Fruit fly (Drosophila melanogaster): ENCODE data around the gene olf413.

Gene olf413

DNA sequence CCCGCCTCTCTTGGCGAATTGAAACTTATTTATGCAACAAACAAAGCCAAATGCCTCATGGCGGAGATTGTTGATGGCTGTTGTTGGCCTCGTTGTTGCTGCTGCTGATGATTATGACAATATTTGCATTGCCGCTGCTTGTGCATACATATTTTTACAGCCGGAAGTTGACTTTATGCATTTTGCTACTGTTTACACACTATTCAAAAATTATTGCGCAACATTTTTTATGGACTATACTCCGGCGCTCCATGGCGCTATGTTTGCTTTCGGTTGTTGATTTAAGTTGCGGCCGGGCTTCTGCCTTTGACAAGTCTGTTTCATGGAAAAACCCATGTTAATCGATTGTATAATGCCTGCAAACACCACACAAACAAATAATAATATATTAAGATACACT, 27.8 kb downstream of the olf413 start (continued):
- TF ChIP-seq CG34376 (GFP tag; optimal IDR thresholded peaks at IDR 0.05) (no peak), Fer3 (tag; optimal IDR thresholded peaks at IDR 0.05) (peak; percentile 24), CG17186 (GFP tag; optimal IDR thresholded peaks at IDR 0.05) (no peak), CG7271 (tag; optimal IDR thresholded peaks at IDR 0.05) (peak; percentile 23), CG3847 (GFP tag; IDR thresholded peaks at IDR 0.05) (no peak), CG17568 (GFP tag; optimal IDR thresholded peaks at IDR 0.05) (peak; percentile 50), CG15011 (GFP tag; optimal IDR thresholded peaks at IDR 0.05) (no peak), H15 (GFP tag; IDR thresholded peaks at IDR 0.05) (peak; percentile 46; the same call in 1 of the 3 replicates), CG1647 (GFP tag; optimal IDR thresholded peaks at IDR 0.05) (no peak), dati (GFP tag; IDR thresholded peaks at IDR 0.05) (no peak), nerfin-1 (tag; optimal IDR thresholded peaks at IDR 0.05) (peak; percentile 44), da (GFP tag; optimal IDR thresholded peaks at IDR 0.05) (no peak), bbx (GFP tag; IDR thresholded peaks at IDR 0.05; ENCODE audit: partially characterized antibody) (no peak), CG17361 (GFP tag; IDR thresholded peaks at IDR 0.05) (no peak), NC2β (GFP tag; optimal IDR thresholded peaks at IDR 0.05) (peak; percentile 16), CG2875 (GFP tag; optimal IDR thresholded peaks at IDR 0.05) (peak; percentile 46), D19B (GFP tag; optimal IDR thresholded peaks at IDR 0.05) (no peak), gsb-n (tag; optimal IDR thresholded peaks at IDR 0.05) (peak; percentile 27), gce (GFP tag; IDR thresholded peaks at IDR 0.05) (peak; percentile 73; the same call in 2 of the 3 replicates), NK7.1 (GFP tag; optimal IDR thresholded peaks at IDR 0.05) (peak; percentile 9), CG7839 (tag; optimal IDR thresholded peaks at IDR 0.05) (peak; percentile 12), cg (GFP tag; optimal IDR thresholded peaks at IDR 0.05) (no peak), Nf-YC (tag; optimal IDR thresholded peaks at IDR 0.05) (no peak), CG10979 (tag; optimal IDR thresholded peaks at IDR 0.05) (peak; percentile 19), Vsx1 (GFP tag; optimal IDR thresholded peaks at IDR 0.05) (peak; percentile 55), CG9215 (GFP tag; IDR thresholded peaks at IDR 0.05) (no peak), CG18764 (GFP tag; optimal IDR thresholded peaks at IDR 0.05) (peak; percentile 59), CoRest (tag; optimal IDR thresholded peaks at IDR 0.05) (peak; percentile 23), gcm (GFP tag; optimal IDR thresholded peaks at IDR 0.05) (peak; percentile 18), Hr3 (GFP tag; optimal IDR thresholded peaks at IDR 0.05) (no peak), so (GFP tag; IDR thresholded peaks at IDR 0.05) (peak; percentile 64; the same call in 2 of the 3 replicates), ind (GFP tag; optimal IDR thresholded peaks at IDR 0.05) (no peak), ase (GFP tag; IDR thresholded peaks at IDR 0.05) (0 out of 3 replicates have a peak, but pooled peaks have one; percentile 12), CG1603 (tag; optimal IDR thresholded peaks at IDR 0.05) (peak; percentile 68)

dm6 chr3L:22175562-22176462, 39.9 kb downstream of the olf413 start:
- TF ChIP-seq kni (GFP tag; optimal IDR thresholded peaks at IDR 0.05): peak; percentile 86
- no peak for TF ChIP-seq CG4707 (GFP tag; optimal IDR thresholded peaks at IDR 0.05)
- no peak for TF ChIP-seq CG31388 (GFP tag; optimal IDR thresholded peaks at IDR 0.05)
- TF ChIP-seq CG31365 (tag; optimal IDR thresholded peaks at IDR 0.05): no peak
- TF ChIP-seq CG13894 (tag; optimal IDR thresholded peaks at IDR 0.05): peak; percentile 28
- TF ChIP-seq ac (GFP tag; optimal IDR thresholded peaks at IDR 0.05): no peak
- peak; percentile 82 for TF ChIP-seq CG12769 (tag; optimal IDR thresholded peaks at IDR 0.05)
- no peak for TF ChIP-seq Mad (GFP tag; optimal IDR thresholded peaks at IDR 0.05)
- peak; percentile 85 for TF ChIP-seq crol (GFP tag; IDR thresholded peaks at IDR 0.05)
- no peak for TF ChIP-seq wor (GFP tag; IDR thresholded peaks at IDR 0.05)
- peak; percentile 70 for TF ChIP-seq Awh (GFP tag; IDR thresholded peaks at IDR 0.05)
- no peak for TF ChIP-seq CG18619 (GFP tag; optimal IDR thresholded peaks at IDR 0.05)
- TF ChIP-seq CG12236 (GFP tag; optimal IDR thresholded peaks at IDR 0.05): no peak
- TF ChIP-seq sd (tag; optimal IDR thresholded peaks at IDR 0.05): peak; percentile 75
- TF ChIP-seq gsb-n (tag; optimal IDR thresholded peaks at IDR 0.05): peak; percentile 39
- TF ChIP-seq so (GFP tag; IDR thresholded peaks at IDR 0.05): 0 out of 3 replicates have a peak, but pooled peaks have one; percentile 41
- peak; percentile 29 for TF ChIP-seq CG13624 (GFP tag; optimal IDR thresholded peaks at IDR 0.05)
- no peak for TF ChIP-seq Jarid2 (GFP tag; optimal IDR thresholded peaks at IDR 0.05)
